Fruit fly (Drosophila melanogaster) whole organism, embryonic: Measurements from ENCODE around the gene Usf.
A peak's percentile ranks its signal among the peaks of the same experiment; 100 is the strongest.

Source experiments
- Ada2b ChIP-seq: fragments of 200-800 bp; sonication (Bioruptor generic); IDR thresholded peaks from 2 replicates; pipeline ENCODE4 v1.3.6; 2022; ENCODE audit warnings: missing biosample characterization, missing genetic modification characterization
- Antp ChIP-seq: fragments of 200-800 bp; sonication (Bioruptor generic); optimal IDR thresholded peaks from 3 replicates; lab custom pipeline; 2016; ENCODE audit warnings: missing biosample characterization, missing genetic modification characterization
- CG10366 ChIP-seq: fragments of 200-800 bp; sonication (Bioruptor generic); IDR thresholded peaks from 2 replicates; pipeline ENCODE4 v1.3.6; 2022; ENCODE audit warnings: missing biosample characterization, missing genetic modification characterization
- CG10979 ChIP-seq: fragments of 200-800 bp; sonication (Bioruptor generic); optimal IDR thresholded peaks from 2 replicates; lab custom pipeline; 2018; ENCODE audit warnings: missing biosample characterization, mild to moderate bottlenecking, missing genetic modification characterization, moderate library complexity
- CG11093 ChIP-seq: fragments of 200-800 bp; sonication (Bioruptor generic); IDR thresholded peaks from 3 replicates; pipeline ENCODE4 v1.3.6; 2022; ENCODE audit warnings: missing biosample characterization, missing genetic modification characterization
- CG11456 ChIP-seq: fragments of 200-800 bp; sonication (Bioruptor generic); IDR thresholded peaks from 3 replicates; pipeline ENCODE4 v1.3.6; 2022; ENCODE audit warnings: missing biosample characterization, missing genetic modification characterization
- CG11560 ChIP-seq: fragments of 200-800 bp; sonication (Bioruptor generic); IDR thresholded peaks from 3 replicates; pipeline ENCODE4 v1.3.6; 2022; ENCODE audit warnings: missing biosample characterization, missing genetic modification characterization
- CG12391 ChIP-seq: fragments of 200-800 bp; sonication (Bioruptor generic); optimal IDR thresholded peaks from 3 replicates; lab custom pipeline; 2018; ENCODE audit warnings: missing biosample characterization, mild to moderate bottlenecking, missing genetic modification characterization, moderate library complexity
- CG13894 ChIP-seq: fragments of 200-800 bp; sonication (Bioruptor generic); optimal IDR thresholded peaks from 3 replicates; lab custom pipeline; 2018; ENCODE audit warnings: missing biosample characterization, mild to moderate bottlenecking, missing genetic modification characterization, moderate library complexity
- CG17385 ChIP-seq: fragments of 200-800 bp; sonication (Bioruptor generic); optimal IDR thresholded peaks from 3 replicates; lab custom pipeline; 2018; ENCODE audit warnings: missing biosample characterization, mild to moderate bottlenecking, missing genetic modification characterization
- CG17829 ChIP-seq: fragments of 200-800 bp; optimal IDR thresholded peaks from 2 replicates; lab custom pipeline; 2019; ENCODE audit warnings: missing biosample characterization, mild to moderate bottlenecking, missing genetic modification characterization, moderate library complexity
- CG2202 ChIP-seq: fragments of 200-800 bp; sonication (Bioruptor generic); optimal IDR thresholded peaks from 2 replicates; lab custom pipeline; 2018; ENCODE audit warnings: missing biosample characterization, mild to moderate bottlenecking, missing genetic modification characterization
- CG2678 ChIP-seq: fragments of 200-800 bp; sonication (Bioruptor generic); optimal IDR thresholded peaks from 3 replicates; lab custom pipeline; 2019; ENCODE audit warnings: missing biosample characterization, mild to moderate bottlenecking, missing genetic modification characterization, moderate library complexity
- CG2712 ChIP-seq: fragments of 200-800 bp; optimal IDR thresholded peaks from 3 replicates; lab custom pipeline; 2019; ENCODE audit warnings: missing biosample characterization, mild to moderate bottlenecking, missing genetic modification characterization, moderate library complexity
- CG30403 ChIP-seq: fragments of 200-800 bp; sonication (Bioruptor generic); optimal IDR thresholded peaks from 3 replicates; lab custom pipeline; 2016; ENCODE audit warnings: missing biosample characterization, missing genetic modification characterization
- CG30431 ChIP-seq: fragments of 200-800 bp; sonication (Bioruptor generic); optimal IDR thresholded peaks from 2 replicates; lab custom pipeline; 2017; ENCODE audit warnings: missing biosample characterization, missing genetic modification characterization
- CG31441 ChIP-seq: fragments of 200-800 bp; sonication (Bioruptor generic); IDR thresholded peaks from 2 replicates; pipeline ENCODE4 v1.3.6; 2022; ENCODE audit warnings: missing biosample characterization, missing genetic modification characterization
- CG32532 ChIP-seq: fragments of 200-800 bp; sonication (Bioruptor generic); IDR thresholded peaks from 2 replicates; pipeline ENCODE4 v1.3.6; 2022; ENCODE audit warnings: missing biosample characterization, missing genetic modification characterization
- CG4424 ChIP-seq: fragments of 200-800 bp; sonication (Bioruptor generic); optimal IDR thresholded peaks from 3 replicates; lab custom pipeline; 2016; ENCODE audit warnings: missing biosample characterization, missing genetic modification characterization
- CoRest ChIP-seq: fragments of 200-800 bp; sonication (Bioruptor generic); optimal IDR thresholded peaks from 3 replicates; lab custom pipeline; 2018; ENCODE audit warnings: missing biosample characterization, mild to moderate bottlenecking, missing genetic modification characterization, moderate library complexity
- CrebB ChIP-seq: fragments of 200-800 bp; sonication (Bioruptor generic); optimal IDR thresholded peaks from 3 replicates; lab custom pipeline; 2018; ENCODE audit warnings: missing biosample characterization, mild to moderate bottlenecking, missing genetic modification characterization
- D ChIP-seq, 2 experiments: fragments of 200-800 bp in 1 of 2; fragments of >200 bp in 1 of 2; sonication (Bioruptor generic) in 1 of 2; optimal IDR thresholded peaks; 2 replicates in 1 of 2; 3 replicates in 1 of 2; lab custom pipeline; 2017; ENCODE audit warnings: mild to moderate bottlenecking in 1 of 2, missing biosample characterization in 1 of 2, missing genetic modification characterization in 1 of 2, missing genetic modification reagents in 1 of 2
- Ets65A ChIP-seq: fragments of 200-800 bp; sonication (Bioruptor generic); peaks from one replicate; lab custom pipeline; 2016; ENCODE audit warnings: missing biosample characterization, missing genetic modification characterization
- Hr3 ChIP-seq: fragments of 200-800 bp; sonication (Bioruptor generic); optimal IDR thresholded peaks from 3 replicates; lab custom pipeline; 2016; ENCODE audit warnings: missing biosample characterization, missing genetic modification characterization
- Jarid2 ChIP-seq: fragments of 200-800 bp; sonication (Bioruptor generic); optimal IDR thresholded peaks from 3 replicates; lab custom pipeline; 2017; ENCODE audit warnings: mild to moderate bottlenecking, missing biosample characterization, missing genetic modification reagents, missing genetic modification characterization
- Med ChIP-seq: fragments of 200-800 bp; sonication (Bioruptor generic); peaks from one replicate; lab custom pipeline; 2016; ENCODE audit warnings: missing biosample characterization, missing genetic modification characterization, mild to moderate bottlenecking, inconsistent platforms, moderate library complexity
- NK7.1 ChIP-seq: fragments of 200-800 bp; sonication (Bioruptor generic); optimal IDR thresholded peaks from 3 replicates; lab custom pipeline; 2016; ENCODE audit warnings: missing biosample characterization, missing genetic modification characterization
- Sry-δ ChIP-seq: fragments of 200-800 bp; sonication (Bioruptor generic); optimal IDR thresholded peaks from 2 replicates; lab custom pipeline; 2016; ENCODE audit warnings: missing biosample characterization, missing genetic modification characterization
- Xrp1 ChIP-seq: fragments of 200-800 bp; sonication (Bioruptor generic); IDR thresholded peaks from 2 replicates; pipeline ENCODE4 v1.3.6; 2022; ENCODE audit warnings: missing biosample characterization, missing genetic modification characterization
- ac ChIP-seq: fragments of 200-800 bp; sonication (Bioruptor generic); optimal IDR thresholded peaks from 3 replicates; lab custom pipeline; 2017; ENCODE audit warnings: missing biosample characterization, mild to moderate bottlenecking, missing genetic modification characterization
- bowl ChIP-seq: fragments of 200-800 bp; sonication (Bioruptor generic); IDR thresholded peaks from 2 replicates; pipeline ENCODE4 v1.3.6; 2022; ENCODE audit warnings: missing biosample characterization, missing genetic modification characterization
- br ChIP-seq: fragments of >200 bp; optimal IDR thresholded peaks from 2 replicates; lab custom pipeline; 2017
- bsh ChIP-seq, 2 experiments: fragments of 200-800 bp; sonication (Bioruptor generic); optimal IDR thresholded peaks; 2 replicates each; lab custom pipeline; 2017 to 2018; ENCODE audit warnings: mild to moderate bottlenecking in 2 of 2, missing biosample characterization in 2 of 2, missing genetic modification characterization in 2 of 2, moderate library complexity in 1 of 2
- cad ChIP-seq: fragments of >200 bp; optimal IDR thresholded peaks from 2 replicates; lab custom pipeline; 2017; ENCODE audit warnings: missing biosample characterization, missing genetic modification characterization
- chif ChIP-seq, 2 experiments: fragments of 200-800 bp; sonication (Bioruptor generic); optimal IDR thresholded peaks; 3 replicates each; lab custom pipeline; 2016; ENCODE audit warnings: missing biosample characterization in 2 of 2, missing genetic modification characterization in 2 of 2
- crp ChIP-seq, 2 experiments: fragments of 200-800 bp; sonication (Bioruptor generic); optimal IDR thresholded peaks; 2 replicates in 1 of 2; 3 replicates in 1 of 2; lab custom pipeline; 2017; ENCODE audit warnings: missing biosample characterization in 2 of 2, missing genetic modification characterization in 2 of 2, mild to moderate bottlenecking in 1 of 2, moderate library complexity in 1 of 2
- dmrt99B ChIP-seq: fragments of 200-800 bp; sonication (Bioruptor generic); optimal IDR thresholded peaks from 2 replicates; lab custom pipeline; 2018; ENCODE audit warnings: missing biosample characterization, mild to moderate bottlenecking, missing genetic modification characterization, moderate library complexity
- fd96Cb ChIP-seq: fragments of 200-800 bp; sonication (Bioruptor generic); optimal IDR thresholded peaks from 2 replicates; lab custom pipeline; 2018; ENCODE audit warnings: missing biosample characterization, mild to moderate bottlenecking, missing genetic modification characterization, moderate library complexity
- lab ChIP-seq: fragments of 200-800 bp; sonication (Bioruptor generic); optimal IDR thresholded peaks from 3 replicates; lab custom pipeline; 2017; ENCODE audit warnings: missing biosample characterization, missing genetic modification characterization, mild to moderate bottlenecking, moderate library complexity, missing genetic modification reagents
- nmo ChIP-seq: fragments of 200-800 bp; sonication (Bioruptor generic); optimal IDR thresholded peaks from 2 replicates; lab custom pipeline; 2018; ENCODE audit warnings: missing biosample characterization, mild to moderate bottlenecking, missing genetic modification characterization, moderate library complexity
- org-1 ChIP-seq: fragments of 200-800 bp; sonication (Bioruptor generic); optimal IDR thresholded peaks from 2 replicates; lab custom pipeline; 2017; ENCODE audit warnings: missing biosample characterization, missing genetic modification characterization
- pnt ChIP-seq: fragments of 200-800 bp; sonication (Bioruptor generic); optimal IDR thresholded peaks from 3 replicates; lab custom pipeline; 2016; ENCODE audit warnings: missing biosample characterization, missing genetic modification characterization
- pros ChIP-seq: fragments of 200-800 bp; sonication (Bioruptor generic); optimal IDR thresholded peaks from 3 replicates; lab custom pipeline; 2019; ENCODE audit warnings: missing biosample characterization, mild to moderate bottlenecking, missing genetic modification characterization, moderate library complexity
- row ChIP-seq: fragments of 200-800 bp; sonication (Bioruptor generic); IDR thresholded peaks from 3 replicates; pipeline ENCODE4 v1.3.6; 2022; ENCODE audit warnings: missing biosample characterization, missing genetic modification characterization
- sc ChIP-seq, 3 experiments: fragments of >200 bp in 2 of 3; fragments of 200-800 bp in 1 of 3; sonication (Bioruptor generic) in 1 of 3; optimal IDR thresholded peaks; 2 replicates in 2 of 3; 3 replicates in 1 of 3; lab custom pipeline; 2017; ENCODE audit warnings: mild to moderate bottlenecking in 1 of 3, missing biosample characterization in 1 of 3, missing genetic modification characterization in 1 of 3, missing genetic modification reagents in 1 of 3
- sens ChIP-seq: fragments of 200-800 bp; sonication (Bioruptor generic); peaks from one replicate; lab custom pipeline; 2016; ENCODE audit warnings: missing biosample characterization, missing genetic modification characterization
- shn ChIP-seq: fragments of 200-800 bp; sonication (Bioruptor generic); optimal IDR thresholded peaks from 3 replicates; lab custom pipeline; 2016; ENCODE audit warnings: missing biosample characterization, missing genetic modification characterization
- sisA ChIP-seq: fragments of 200-800 bp; sonication (Bioruptor generic); IDR thresholded peaks from 2 replicates; pipeline ENCODE4 v1.3.6; 2022; ENCODE audit warnings: missing biosample characterization, missing genetic modification characterization
- slbo ChIP-seq: fragments of 200-800 bp; sonication (Bioruptor generic); IDR thresholded peaks from 2 replicates; pipeline ENCODE4 v1.3.6; 2022; ENCODE audit warnings: missing biosample characterization, missing genetic modification characterization
- ssp ChIP-seq: fragments of 200-800 bp; sonication (Bioruptor generic); IDR thresholded peaks from 2 replicates; pipeline ENCODE4 v1.3.6; 2022; ENCODE audit warnings: missing biosample characterization, missing genetic modification characterization

Gene Usf

DNA sequence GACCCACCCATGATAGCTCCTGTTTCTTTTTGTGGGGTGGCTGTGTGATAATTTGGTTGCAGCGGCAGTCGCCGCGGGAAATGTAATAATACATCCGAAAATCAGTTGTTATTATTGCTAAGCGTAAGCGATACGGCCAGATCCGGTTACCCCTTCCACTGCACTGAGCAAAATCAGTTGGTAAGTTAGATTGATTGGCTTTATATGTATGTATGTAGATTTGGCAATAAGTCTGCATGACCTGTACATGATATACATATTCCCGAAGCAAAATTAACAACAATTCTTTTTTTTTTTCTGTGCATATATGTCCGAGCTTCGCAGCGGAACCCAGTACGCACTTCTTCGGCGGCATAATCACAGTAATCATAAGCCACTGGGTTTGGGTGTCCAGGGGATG is 50.4 kb downstream of the Usf start (continued):
- TF ChIP-seq CG10366 (peak; percentile 31; the same call in 1 of the 2 replicates), CG32532 (peak; percentile 16; the same call in 1 of the 2 replicates), CG2678 (tag; lab: Kevin White, UChicago) (peak; percentile 47), D (optimal IDR thresholded peaks at IDR 0.05; lab: Kevin White, UChicago) (no peak), D (GFP tag; optimal IDR thresholded peaks at IDR 0.05; lab: Kevin White, UChicago) (peak; percentile 58), CG11560 (tag; lab: Robert Waterston, UW) (no peak), pnt (GFP tag; lab: Kevin White, UChicago) (peak; percentile 31), Jarid2 (GFP tag; lab: Kevin White, UChicago) (no peak), CG2202 (peak; percentile 7), CG31441 (GFP tag; lab: Robert Waterston, UW) (peak; percentile 50; the same call in 1 of the 2 replicates), CG11456 (no peak), CG11093 (GFP tag; lab: Robert Waterston, UW) (0 out of 3 replicates have a peak, but pooled peaks have one; percentile 22), CG30403 (peak; percentile 26), Hr3 (GFP tag; lab: Kevin White, UChicago) (peak; percentile 9), sens (peak; percentile 94), CrebB (tag; lab: Kevin White, UChicago) (no peak), fd96Cb (tag; lab: Kevin White, UChicago) (peak; percentile 47), lab (GFP tag; lab: Kevin White, UChicago) (peak; percentile 12), Med (GFP tag; lab: Kevin White, UChicago) (peak; percentile 83), Xrp1 (GFP tag; lab: Robert Waterston, UW) (peak; percentile 68), shn (GFP tag; lab: Kevin White, UChicago) (no peak), chif (GFP tag; optimal IDR thresholded peaks at IDR 0.05; lab: Kevin White, UChicago) (peak; percentile 43 to 47), bsh (GFP tag; optimal IDR thresholded peaks at IDR 0.05; lab: Kevin White, UChicago) (peak in 1 of 2 experiments; percentile 70), bowl (GFP tag; lab: Robert Waterston, UW) (no peak), dmrt99B (tag; lab: Kevin White, UChicago) (peak; percentile 58), org-1 (GFP tag; lab: Kevin White, UChicago) (peak; percentile 11), cad (GFP tag; lab: Kevin White, UChicago) (no peak), Antp (peak; percentile 41), sc (optimal IDR thresholded peaks at IDR 0.05; lab: Kevin White, UChicago) (no peak), sc (GFP tag; optimal IDR thresholded peaks at IDR 0.05; lab: Kevin White, UChicago) (peak; percentile 25), CoRest (tag; lab: Kevin White, UChicago) (peak; percentile 22), Ets65A (GFP tag; lab: Kevin White, UChicago) (peak; percentile 78), CG30431 (GFP tag; lab: Kevin White, UChicago) (peak; percentile 2), br (lab: Kevin White, UChicago) (no peak), CG10979 (tag; lab: Kevin White, UChicago) (peak; percentile 65), row (peak; percentile 70; the same call in 2 of the 3 replicates), CG2712 (tag; lab: Kevin White, UChicago) (peak; percentile 58), CG17385 (GFP tag; lab: Kevin White, UChicago) (peak; percentile 21), ac (GFP tag; lab: Kevin White, UChicago) (no peak), CG13894 (tag; lab: Kevin White, UChicago) (no peak), crp (GFP tag; optimal IDR thresholded peaks at IDR 0.05; lab: Kevin White, UChicago) (no peak), Sry-δ (GFP tag; lab: Kevin White, UChicago) (no peak), nmo (GFP tag; lab: Kevin White, UChicago) (peak; percentile 45), sisA (GFP tag; lab: Robert Waterston, UW) (peak; percentile 60), CG4424 (GFP tag; lab: Kevin White, UChicago) (peak; percentile 38), slbo (GFP tag; lab: Robert Waterston, UW) (peak; percentile 34; the same call in 1 of the 2 replicates), NK7.1 (GFP tag; lab: Kevin White, UChicago) (no peak), Ada2b (GFP tag; lab: Robert Waterston, UW) (no peak), CG17829 (tag; lab: Kevin White, UChicago) (no peak), ssp (GFP tag; lab: Robert Waterston, UW) (0 out of 2 replicates have a peak, but pooled peaks have one; percentile 31), pros (GFP tag; lab: Kevin White, UChicago) (peak; percentile 48), CG12391 (tag; lab: Kevin White, UChicago) (peak; percentile 45)
